Fruit fly (Drosophila melanogaster): ENCODE results near the gene CG18731.

CG18731 gene

DNA sequence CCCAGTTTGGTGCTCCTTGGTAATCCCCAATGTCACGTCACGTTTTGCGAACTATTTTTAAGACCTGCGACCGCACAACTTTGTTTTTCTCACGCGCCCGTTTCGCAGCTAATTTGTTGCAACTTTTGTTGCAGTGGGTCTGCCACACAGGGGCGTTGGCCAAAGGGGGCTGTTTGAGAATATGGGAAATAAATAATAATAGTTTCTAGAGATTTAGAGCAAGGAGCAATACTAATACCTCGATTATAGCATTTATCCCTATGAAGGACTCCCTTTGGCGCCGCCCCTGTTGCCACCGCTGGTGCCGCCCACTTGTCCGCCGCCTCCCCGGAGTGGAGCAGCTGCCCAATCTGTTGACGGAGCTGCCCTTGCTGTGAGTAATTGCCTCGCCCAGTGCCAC, 30.4 kb downstream of the CG18731 start:
- TF ChIP-seq Sin3A (optimal IDR thresholded peaks at IDR 0.05) (no peak), insv (optimal IDR thresholded peaks at IDR 0.05) (no peak), psq (optimal IDR thresholded peaks at IDR 0.05) (no peak), ttk (optimal IDR thresholded peaks at IDR 0.05) (no peak), Myc (optimal IDR thresholded peaks at IDR 0.05) (no peak), h (optimal IDR thresholded peaks at IDR 0.05) (no peak)

- TF ChIP-seq h (optimal IDR thresholded peaks at IDR 0.05) = no peak
- no peak for TF ChIP-seq Myc (optimal IDR thresholded peaks at IDR 0.05)
- TF ChIP-seq psq (optimal IDR thresholded peaks at IDR 0.05) = no peak
- TF ChIP-seq insv (optimal IDR thresholded peaks at IDR 0.05) = no peak
- TF ChIP-seq Sin3A (optimal IDR thresholded peaks at IDR 0.05) = no peak
- TF ChIP-seq ttk (optimal IDR thresholded peaks at IDR 0.05) = no peak
Measured at dm6 chr3R:29756153-29756552, 31.3 kb downstream of the CG18731 start.

dm6 chr3R:29757226-29757625, 32.4 kb downstream of the CG18731 start:
- TF ChIP-seq h (optimal IDR thresholded peaks at IDR 0.05) (no peak), ttk (optimal IDR thresholded peaks at IDR 0.05) (no peak), insv (optimal IDR thresholded peaks at IDR 0.05) (no peak), Sin3A (optimal IDR thresholded peaks at IDR 0.05) (no peak), psq (optimal IDR thresholded peaks at IDR 0.05) (no peak), Myc (optimal IDR thresholded peaks at IDR 0.05) (no peak)

DNA sequence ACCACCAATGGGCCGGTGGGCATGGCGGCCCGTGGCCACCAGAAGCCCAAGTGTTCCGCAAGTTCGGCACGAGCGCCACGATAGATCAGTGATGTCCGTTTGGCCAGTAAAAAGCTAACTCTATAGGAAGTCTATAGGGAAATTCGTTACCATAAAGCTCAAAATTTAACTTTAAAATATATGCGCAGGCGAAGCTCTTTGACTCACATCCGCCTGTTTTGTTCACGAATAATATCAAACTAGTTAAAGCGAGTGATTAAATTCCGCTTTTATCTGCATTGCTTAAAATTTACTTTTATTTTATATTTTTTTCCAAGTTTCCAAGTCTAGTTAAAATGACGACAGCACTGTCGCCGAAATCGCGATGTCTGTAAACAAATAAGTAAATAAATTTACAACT, 32.9 kb downstream of the CG18731 start:
- TF ChIP-seq Sin3A (optimal IDR thresholded peaks at IDR 0.05) (no peak), Myc (optimal IDR thresholded peaks at IDR 0.05) (no peak), ttk (optimal IDR thresholded peaks at IDR 0.05) (no peak), insv (optimal IDR thresholded peaks at IDR 0.05) (no peak), psq (optimal IDR thresholded peaks at IDR 0.05) (no peak), h (optimal IDR thresholded peaks at IDR 0.05) (no peak)

DNA sequence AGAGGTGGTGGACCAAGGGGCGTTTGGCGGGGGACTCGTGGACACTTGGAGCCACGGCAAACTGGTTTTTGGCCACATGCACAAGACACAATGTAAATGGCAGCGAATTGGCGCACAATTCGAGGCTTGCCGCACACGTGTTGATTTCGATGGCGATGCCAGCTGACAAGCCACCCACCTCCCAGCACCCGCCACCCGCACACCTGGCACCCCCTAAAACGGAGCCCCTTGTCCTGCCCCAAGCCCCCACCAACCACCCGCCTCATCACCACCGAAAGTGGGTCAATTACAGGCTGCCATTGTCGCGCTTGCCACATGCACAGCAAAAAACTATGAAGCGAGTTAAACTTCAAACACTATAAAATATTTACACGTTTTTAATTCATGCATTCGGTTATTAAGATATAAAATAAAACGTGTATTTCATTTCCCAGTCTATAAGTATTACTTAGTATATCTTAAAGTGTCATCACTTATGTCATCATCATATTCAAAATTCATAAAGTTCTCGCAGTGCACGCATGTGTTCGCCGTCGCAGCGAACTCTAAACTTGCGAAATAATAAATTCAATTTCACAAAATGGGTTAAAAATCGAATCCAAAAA, 33.4 kb downstream of the CG18731 start:
- TF ChIP-seq Myc (optimal IDR thresholded peaks at IDR 0.05) (no peak), Sin3A (optimal IDR thresholded peaks at IDR 0.05) (no peak), insv (optimal IDR thresholded peaks at IDR 0.05) (no peak), ttk (optimal IDR thresholded peaks at IDR 0.05) (no peak), psq (optimal IDR thresholded peaks at IDR 0.05) (no peak), h (optimal IDR thresholded peaks at IDR 0.05) (no peak)

DNA sequence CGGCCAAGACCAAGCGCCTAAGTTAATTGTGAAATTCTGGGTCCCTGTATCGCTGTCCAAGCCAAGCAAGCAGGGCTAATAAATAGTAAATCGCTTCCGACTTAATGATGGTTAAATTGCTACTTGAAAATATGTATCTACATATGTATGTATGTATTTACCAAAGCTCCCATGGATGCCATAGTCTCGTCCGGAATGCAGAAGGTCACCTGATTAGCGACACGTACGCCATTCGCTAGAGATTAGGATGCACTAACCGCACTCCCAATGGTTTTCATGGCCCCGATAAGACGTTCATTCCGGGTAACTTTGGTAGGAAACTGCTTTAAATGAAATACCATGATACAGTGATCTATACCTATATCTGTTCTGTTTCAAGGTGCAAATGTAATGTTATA, 33.9 kb downstream of the CG18731 start:
- TF ChIP-seq h (optimal IDR thresholded peaks at IDR 0.05) = no peak
- no peak for TF ChIP-seq Myc (optimal IDR thresholded peaks at IDR 0.05)
- no peak for TF ChIP-seq Sin3A (optimal IDR thresholded peaks at IDR 0.05)

DNA sequence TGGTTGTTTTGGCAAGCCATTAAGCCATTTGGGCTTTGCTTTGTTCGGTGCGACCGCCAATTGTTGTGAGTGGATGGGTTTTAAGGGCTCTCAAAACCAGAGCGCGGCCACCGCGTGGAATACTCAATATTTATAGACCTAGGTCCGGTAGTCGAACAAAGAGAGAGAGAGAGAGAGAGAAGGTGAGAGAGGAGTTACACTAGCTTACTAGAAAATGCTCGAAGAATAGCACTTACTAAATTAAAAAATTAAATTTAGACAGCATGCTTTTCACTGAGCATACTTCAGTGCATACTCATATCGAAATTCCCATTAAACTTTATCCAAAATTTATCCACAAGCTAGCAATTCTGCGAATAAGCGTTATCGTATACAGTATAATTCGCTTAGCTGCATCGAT, 35.2 kb downstream of the CG18731 start:
- TF ChIP-seq psq (optimal IDR thresholded peaks at IDR 0.05) (no peak), insv (optimal IDR thresholded peaks at IDR 0.05) (no peak), h (optimal IDR thresholded peaks at IDR 0.05) (no peak), ttk (optimal IDR thresholded peaks at IDR 0.05) (no peak), Myc (optimal IDR thresholded peaks at IDR 0.05) (no peak), Sin3A (optimal IDR thresholded peaks at IDR 0.05) (no peak)

- TF ChIP-seq insv (optimal IDR thresholded peaks at IDR 0.05) (no peak), h (optimal IDR thresholded peaks at IDR 0.05) (no peak), Myc (optimal IDR thresholded peaks at IDR 0.05) (no peak), Sin3A (optimal IDR thresholded peaks at IDR 0.05) (no peak), ttk (optimal IDR thresholded peaks at IDR 0.05) (no peak), psq (optimal IDR thresholded peaks at IDR 0.05) (no peak)
Measured at dm6 chr3R:29761569-29761968, 36.7 kb downstream of the CG18731 start.

DNA sequence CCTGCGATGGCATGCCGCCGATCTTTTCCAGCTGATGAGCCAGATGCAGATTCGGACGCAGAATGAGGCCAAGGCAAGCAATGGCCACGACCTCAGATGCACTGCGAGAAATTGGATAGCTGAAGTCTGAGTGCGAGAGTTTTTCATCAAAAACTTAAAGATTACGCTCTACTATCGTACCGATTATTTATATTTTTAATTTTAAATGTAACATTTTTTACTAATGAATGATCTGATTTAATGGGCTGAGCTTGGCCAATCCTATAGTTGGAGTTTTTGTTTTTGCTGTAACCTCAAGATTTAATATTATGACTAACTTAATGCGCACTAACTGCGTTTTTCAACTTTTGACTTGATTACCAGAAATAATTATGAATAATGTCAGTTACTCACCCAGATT, 37.5 kb downstream of the CG18731 start:
- TF ChIP-seq h (optimal IDR thresholded peaks at IDR 0.05) = no peak
- no peak for TF ChIP-seq insv (optimal IDR thresholded peaks at IDR 0.05)
- TF ChIP-seq Myc (optimal IDR thresholded peaks at IDR 0.05) = no peak
- TF ChIP-seq Sin3A (optimal IDR thresholded peaks at IDR 0.05) = no peak
- TF ChIP-seq ttk (optimal IDR thresholded peaks at IDR 0.05) = no peak
- TF ChIP-seq psq (optimal IDR thresholded peaks at IDR 0.05) = no peak

- TF ChIP-seq insv (optimal IDR thresholded peaks at IDR 0.05) (no peak), Myc (optimal IDR thresholded peaks at IDR 0.05) (no peak), psq (optimal IDR thresholded peaks at IDR 0.05) (no peak), h (optimal IDR thresholded peaks at IDR 0.05) (no peak), Sin3A (optimal IDR thresholded peaks at IDR 0.05) (no peak), ttk (optimal IDR thresholded peaks at IDR 0.05) (no peak)
Measured at dm6 chr3R:29763154-29763553, 38.3 kb downstream of the CG18731 start.

- TF ChIP-seq Myc (optimal IDR thresholded peaks at IDR 0.05) (no peak), Sin3A (optimal IDR thresholded peaks at IDR 0.05) (no peak), ttk (optimal IDR thresholded peaks at IDR 0.05) (no peak), insv (optimal IDR thresholded peaks at IDR 0.05) (no peak), h (optimal IDR thresholded peaks at IDR 0.05) (no peak), psq (optimal IDR thresholded peaks at IDR 0.05) (no peak)
Measured at dm6 chr3R:29763804-29764203, 39.0 kb downstream of the CG18731 start.

- TF ChIP-seq Myc (optimal IDR thresholded peaks at IDR 0.05) = no peak
- TF ChIP-seq h (optimal IDR thresholded peaks at IDR 0.05) = no peak
- TF ChIP-seq ttk (optimal IDR thresholded peaks at IDR 0.05) = no peak
- no peak for TF ChIP-seq psq (optimal IDR thresholded peaks at IDR 0.05)
- no peak for TF ChIP-seq Sin3A (optimal IDR thresholded peaks at IDR 0.05)
- TF ChIP-seq insv (optimal IDR thresholded peaks at IDR 0.05) = no peak
Measured at dm6 chr3R:29764249-29765042, 39.6 kb downstream of the CG18731 start.

Data from Kc167 (cell line).